Worm (Caenorhabditis elegans): Measurements from ENCODE around the gene scb-1.
A peak's percentile ranks its signal among the peaks of the same experiment; 100 is the strongest.

scb-1 gene

ce11 chrV:11074448-11074847 lies 45.1 kb downstream of the scb-1 start, which contains the start of gene act-3 (continued):
- TF ChIP-seq nhr-28 (tag; optimal IDR thresholded peaks at IDR 0.05) (no peak), ztf-11 (tag; optimal IDR thresholded peaks at IDR 0.05) (no peak), ceh-88 (GFP tag; IDR thresholded peaks at IDR 0.05) (no peak), sptf-1 (tag; optimal IDR thresholded peaks at IDR 0.05) (no peak), ceh-82 (tag; optimal IDR thresholded peaks at IDR 0.05) (peak in 1 of 3 experiments; percentile 1), lin-14 (GFP tag; optimal IDR thresholded peaks at IDR 0.05) (peak; percentile 87), dsc-1 (tag; optimal IDR thresholded peaks at IDR 0.05) (peak; percentile 55), C34B4.2 (tag; optimal IDR thresholded peaks at IDR 0.05) (no peak), ceh-63 (GFP tag; optimal IDR thresholded peaks at IDR 0.05) (no peak), lin-35 (GFP tag; optimal IDR thresholded peaks at IDR 0.05) (peak in 1 of 2 experiments; percentile 1), rnt-1 (tag; optimal IDR thresholded peaks at IDR 0.05) (peak; percentile 74), nhr-71 (tag; optimal IDR thresholded peaks at IDR 0.05) (peak; percentile 76), lsy-2 (tag; optimal IDR thresholded peaks at IDR 0.05) (peak in 1 of 2 experiments; percentile 12), vab-15 (tag; optimal IDR thresholded peaks at IDR 0.05) (no peak), fos-1 (tag; optimal IDR thresholded peaks at IDR 0.05) (no peak), snu-23 (GFP tag; optimal IDR thresholded peaks at IDR 0.05) (peak; percentile 36), swsn-7 (tag; optimal IDR thresholded peaks at IDR 0.05) (peak; percentile 13), lin-13 (GFP tag; optimal IDR thresholded peaks at IDR 0.05) (no peak), nhr-12 (tag; optimal IDR thresholded peaks at IDR 0.05) (no peak), dpl-1 (GFP tag; optimal IDR thresholded peaks at IDR 0.05) (no peak)

DNA sequence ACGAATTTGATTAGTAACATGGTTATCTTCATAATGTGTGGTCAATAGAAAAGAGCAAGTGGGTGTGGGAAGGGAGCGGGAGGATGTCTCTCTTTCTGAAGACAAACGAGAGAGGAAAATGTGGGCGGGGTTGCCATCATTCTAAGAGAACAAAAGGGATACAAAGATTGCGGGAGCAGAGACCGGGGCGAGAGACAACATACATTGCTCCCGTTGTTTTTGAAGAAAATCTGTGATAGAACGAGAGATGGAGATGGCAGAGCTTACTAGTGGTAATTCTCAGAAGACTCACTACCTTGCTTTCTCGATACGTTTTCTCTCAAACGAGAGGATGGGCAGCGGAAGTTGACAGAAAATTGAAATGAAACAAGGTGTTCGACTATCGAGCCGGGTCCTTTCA lies 46.2 kb downstream of the scb-1 start:
- TF ChIP-seq efl-1 (optimal IDR thresholded peaks at IDR 0.05) (no peak), efl-1 (GFP tag; optimal IDR thresholded peaks at IDR 0.05 in 1 of 2) (peak in 1 of 2 experiments; percentile 49), lsy-2 (tag; optimal IDR thresholded peaks at IDR 0.05) (peak in 1 of 2 experiments; percentile 36), lin-35 (GFP tag; optimal IDR thresholded peaks at IDR 0.05) (no peak), unc-62 (GFP tag; optimal IDR thresholded peaks at IDR 0.05) (no peak), dsc-1 (tag; optimal IDR thresholded peaks at IDR 0.05) (peak; percentile 7), tbx-2 (tag; optimal IDR thresholded peaks at IDR 0.05) (peak; percentile 14), ets-5 (GFP tag; IDR thresholded peaks at IDR 0.05) (no peak), pag-3 (tag; optimal IDR thresholded peaks at IDR 0.05; ENCODE audit: borderline replicate concordance, insufficient read depth) (peak; percentile 82), snu-23 (GFP tag; optimal IDR thresholded peaks at IDR 0.05) (peak; percentile 9), lin-14 (GFP tag; optimal IDR thresholded peaks at IDR 0.05) (peak; percentile 72), nhr-28 (tag; optimal IDR thresholded peaks at IDR 0.05) (no peak), nhr-71 (tag; optimal IDR thresholded peaks at IDR 0.05) (peak; percentile 57), nhr-19 (GFP tag; conservative IDR thresholded peaks at IDR 0.05) (peak; percentile 49), rnt-1 (tag; optimal IDR thresholded peaks at IDR 0.05) (peak; percentile 73), mef-2 (tag; optimal IDR thresholded peaks at IDR 0.05) (no peak)

ce11 chrV:11071453-11071852 lies 48.1 kb downstream of the scb-1 start:
- TF ChIP-seq nhr-11 (tag; optimal IDR thresholded peaks at IDR 0.05) (peak; percentile 27), nhr-19 (GFP tag; conservative IDR thresholded peaks at IDR 0.05) (0 out of 2 replicates have a peak, but pooled peaks have one; percentile 2), aha-1 (tag; optimal IDR thresholded peaks at IDR 0.05) (no peak), aly-2 (tag; optimal IDR thresholded peaks at IDR 0.05) (peak; percentile 95)

ce11 chrV:11070388-11070787 lies 49.1 kb downstream of the scb-1 start:
- peak; percentile 25 for TF ChIP-seq elt-2 (tag; optimal IDR thresholded peaks at IDR 0.05)
- TF ChIP-seq mab-9 (GFP tag; IDR thresholded peaks at IDR 0.05) = no peak
- TF ChIP-seq lin-14 (GFP tag; optimal IDR thresholded peaks at IDR 0.05) = peak; percentile 63
- TF ChIP-seq nhr-85 (tag) = peak; percentile 73
- TF ChIP-seq C16A3.4 (tag; optimal IDR thresholded peaks at IDR 0.05) = peak; percentile 20
- TF ChIP-seq nhr-20 (tag; optimal IDR thresholded peaks at IDR 0.05) = peak; percentile 16
- peak in 1 of 2 experiments; percentile 18 for TF ChIP-seq lin-35 (GFP tag; optimal IDR thresholded peaks at IDR 0.05)
- TF ChIP-seq lin-39 (tag; optimal IDR thresholded peaks at IDR 0.05) = no peak
- no peak for TF ChIP-seq nhr-84 (tag; optimal IDR thresholded peaks at IDR 0.05)
- TF ChIP-seq blmp-1 (tag; optimal IDR thresholded peaks at IDR 0.05) = peak; percentile 58

Measured in whole organism, L1 larva.